Worm (Caenorhabditis elegans): ENCODE measurements around the gene F33H12.1.

ce11 chrII:2624792-2625191 lies 24.5 kb downstream of the F33H12.1 start, which contains the start of gene lgc-28:
- TF ChIP-seq ama-1 (optimal IDR thresholded peaks at IDR 0.05), result no peak
- TF ChIP-seq ama-1 (GFP tag; optimal IDR thresholded peaks at IDR 0.05), result no peak
- no peak for TF ChIP-seq F57C9.4 (tag; optimal IDR thresholded peaks at IDR 0.05)
- TF ChIP-seq nhr-90 (tag; optimal IDR thresholded peaks at IDR 0.05), result no peak
